Worm (Caenorhabditis elegans): ENCODE data around the gene sra-32.

- TF ChIP-seq ama-1 (optimal IDR thresholded peaks at IDR 0.05) (no peak), egl-27 (tag; optimal IDR thresholded peaks at IDR 0.05) (no peak), ztf-4 (tag; optimal IDR thresholded peaks at IDR 0.05) (no peak), jun-1 (tag; optimal IDR thresholded peaks at IDR 0.05) (no peak), lin-15B (tag; optimal IDR thresholded peaks at IDR 0.05) (no peak), nhr-25 (tag; optimal IDR thresholded peaks at IDR 0.05) (no peak), fos-1 (tag; optimal IDR thresholded peaks at IDR 0.05) (no peak), egl-5 (tag; optimal IDR thresholded peaks at IDR 0.05) (peak; percentile 72)
Observed at ce11 chrII:4518300-4518907, 13.4 kb downstream of the sra-32 start, which contains the start of gene hlh-1.
